Fruit fly (Drosophila melanogaster) whole organism, embryonic: ENCODE data around the gene CG14118.

Source experiments
- CG10274 ChIP-seq: fragments of 200-800 bp; sonication (Bioruptor generic); optimal IDR thresholded peaks from 3 replicates; lab custom pipeline; 2017; ENCODE audit warnings: missing biosample characterization, mild to moderate bottlenecking, missing genetic modification characterization
- CG10565 ChIP-seq: fragments of 200-800 bp; sonication (Bioruptor generic); optimal IDR thresholded peaks from 3 replicates; lab custom pipeline; 2016; ENCODE audit warnings: missing biosample characterization, mild to moderate bottlenecking, missing genetic modification characterization
- CG10654 ChIP-seq: fragments of 200-800 bp; sonication (Bioruptor generic); optimal IDR thresholded peaks from 2 replicates; lab custom pipeline; 2016; ENCODE audit warnings: missing biosample characterization, missing genetic modification characterization
- CG11456 ChIP-seq: fragments of 200-800 bp; sonication (Bioruptor generic); IDR thresholded peaks from 3 replicates; pipeline ENCODE4 v1.3.6; 2022; ENCODE audit warnings: missing biosample characterization, missing genetic modification characterization
- CG12942 ChIP-seq: fragments of 200-800 bp; sonication (Bioruptor generic); optimal IDR thresholded peaks from 3 replicates; lab custom pipeline; 2016; ENCODE audit warnings: missing biosample characterization, missing genetic modification characterization
- CG1529 ChIP-seq: fragments of 200-800 bp; sonication (Bioruptor generic); optimal IDR thresholded peaks from 3 replicates; lab custom pipeline; 2018; ENCODE audit warnings: missing biosample characterization, missing genetic modification characterization
- CG17829 ChIP-seq: fragments of 200-800 bp; optimal IDR thresholded peaks from 2 replicates; lab custom pipeline; 2019; ENCODE audit warnings: missing biosample characterization, mild to moderate bottlenecking, missing genetic modification characterization, moderate library complexity
- CG1832 ChIP-seq: fragments of 200-800 bp; sonication (Bioruptor generic); optimal IDR thresholded peaks from 2 replicates; lab custom pipeline; 2017; ENCODE audit warnings: missing biosample characterization, mild to moderate bottlenecking, missing genetic modification characterization, inconsistent platforms
- CG2116 ChIP-seq: fragments of 200-800 bp; sonication (Bioruptor generic); optimal IDR thresholded peaks from 3 replicates; lab custom pipeline; 2018; ENCODE audit warnings: missing biosample characterization, mild to moderate bottlenecking, missing genetic modification characterization
- CG30431 ChIP-seq: fragments of 200-800 bp; sonication (Bioruptor generic); optimal IDR thresholded peaks from 2 replicates; lab custom pipeline; 2017; ENCODE audit warnings: missing biosample characterization, missing genetic modification characterization
- CG32532 ChIP-seq: fragments of 200-800 bp; sonication (Bioruptor generic); IDR thresholded peaks from 2 replicates; pipeline ENCODE4 v1.3.6; 2022; ENCODE audit warnings: missing biosample characterization, missing genetic modification characterization
- CG4424 ChIP-seq: fragments of 200-800 bp; sonication (Bioruptor generic); optimal IDR thresholded peaks from 3 replicates; lab custom pipeline; 2016; ENCODE audit warnings: missing biosample characterization, missing genetic modification characterization
- CG4707 ChIP-seq: fragments of 200-800 bp; sonication (Bioruptor generic); optimal IDR thresholded peaks from 2 replicates; lab custom pipeline; 2018; ENCODE audit warnings: missing biosample characterization, mild to moderate bottlenecking, missing genetic modification characterization, moderate library complexity
- CG5180 ChIP-seq: fragments of 200-800 bp; sonication (Bioruptor generic); optimal IDR thresholded peaks from 3 replicates; lab custom pipeline; 2017; ENCODE audit warnings: missing biosample characterization, missing genetic modification characterization, mild to moderate bottlenecking, moderate library complexity, missing genetic modification reagents
- CG6175 ChIP-seq: fragments of 200-800 bp; sonication (Bioruptor generic); IDR thresholded peaks from 3 replicates; pipeline ENCODE4 v1.3.6; 2022; ENCODE audit warnings: missing biosample characterization, missing genetic modification characterization
- CG6683 ChIP-seq: fragments of 200-800 bp; sonication (Bioruptor generic); optimal IDR thresholded peaks from 2 replicates; lab custom pipeline; 2017; ENCODE audit warnings: missing biosample characterization, mild to moderate bottlenecking, missing genetic modification characterization, missing genetic modification reagents
- CG6765 ChIP-seq: fragments of 200-800 bp; sonication (Bioruptor generic); optimal IDR thresholded peaks from 3 replicates; lab custom pipeline; 2017; ENCODE audit warnings: missing biosample characterization, mild to moderate bottlenecking, missing genetic modification characterization
- CG7745 ChIP-seq: fragments of 200-800 bp; sonication (Bioruptor generic); optimal IDR thresholded peaks from 2 replicates; lab custom pipeline; 2018; ENCODE audit warnings: missing biosample characterization, mild to moderate bottlenecking, missing genetic modification characterization, moderate library complexity
- CG8089 ChIP-seq: fragments of 200-800 bp; sonication (Bioruptor generic); optimal IDR thresholded peaks from 3 replicates; lab custom pipeline; 2016; ENCODE audit warnings: missing biosample characterization, missing genetic modification characterization
- CG9932 ChIP-seq: fragments of 200-800 bp; sonication (Bioruptor generic); IDR thresholded peaks from 2 replicates; pipeline ENCODE4 v1.3.6; 2022; ENCODE audit warnings: missing biosample characterization, missing genetic modification characterization
- CkIIα-i1 ChIP-seq: fragments of 200-800 bp; sonication (Bioruptor generic); IDR thresholded peaks from 2 replicates; pipeline ENCODE4 v1.3.6; 2022; ENCODE audit warnings: missing biosample characterization, missing genetic modification characterization
- Drgx ChIP-seq: fragments of 200-800 bp; sonication (Bioruptor generic); IDR thresholded peaks from 2 replicates; pipeline ENCODE4 v1.3.6; 2022; ENCODE audit warnings: missing biosample characterization, missing genetic modification characterization
- HHEX ChIP-seq: fragments of 200-800 bp; sonication (Bioruptor generic); optimal IDR thresholded peaks from 3 replicates; lab custom pipeline; 2017; ENCODE audit warnings: missing biosample characterization, mild to moderate bottlenecking, missing genetic modification characterization, missing genetic modification reagents
- HmgZ ChIP-seq: fragments of 200-800 bp; sonication (Bioruptor generic); optimal IDR thresholded peaks from 2 replicates; lab custom pipeline; 2018; ENCODE audit warnings: missing biosample characterization, mild to moderate bottlenecking, missing genetic modification characterization
- Mes4 ChIP-seq: fragments of 200-800 bp; sonication (Bioruptor generic); optimal IDR thresholded peaks from 2 replicates; lab custom pipeline; 2016; ENCODE audit warnings: missing biosample characterization, missing genetic modification characterization
- Opbp ChIP-seq: fragments of 200-800 bp; sonication (Bioruptor generic); IDR thresholded peaks from 3 replicates; pipeline ENCODE4 v1.3.6; 2022; ENCODE audit warnings: missing biosample characterization, missing genetic modification characterization; ENCODE audit not compliant: partially characterized antibody
- Poxn ChIP-seq: fragments of 200-800 bp; sonication (Bioruptor generic); IDR thresholded peaks from 2 replicates; pipeline ENCODE4 v1.3.6; 2022; ENCODE audit warnings: missing biosample characterization, missing genetic modification characterization
- Rfx ChIP-seq: fragments of 200-800 bp; sonication (Bioruptor generic); IDR thresholded peaks from 2 replicates; pipeline ENCODE4 v1.3.6; 2022; ENCODE audit warnings: missing biosample characterization, missing genetic modification characterization
- TFAM ChIP-seq: fragments of 200-800 bp; sonication (Bioruptor generic); optimal IDR thresholded peaks from 2 replicates; lab custom pipeline; 2017; ENCODE audit warnings: missing biosample characterization, missing genetic modification characterization, inconsistent platforms
- amos ChIP-seq: fragments of 200-800 bp; sonication (Bioruptor generic); IDR thresholded peaks from 2 replicates; pipeline ENCODE4 v1.3.6; 2022; ENCODE audit warnings: missing biosample characterization, missing genetic modification characterization; ENCODE audit not compliant: partially characterized antibody
- ash1 ChIP-seq: fragments of 200-800 bp; sonication (Bioruptor generic); optimal IDR thresholded peaks from 2 replicates; lab custom pipeline; 2018; ENCODE audit warnings: missing biosample characterization, mild to moderate bottlenecking, missing genetic modification characterization
- cas ChIP-seq: fragments of 200-800 bp; sonication (Bioruptor generic); IDR thresholded peaks from 2 replicates; pipeline ENCODE4 v1.3.6; 2022; ENCODE audit warnings: missing biosample characterization, missing genetic modification characterization
- chn ChIP-seq: fragments of 200-800 bp; sonication (Bioruptor generic); optimal IDR thresholded peaks from 2 replicates; lab custom pipeline; 2016; ENCODE audit warnings: missing biosample characterization, missing genetic modification characterization
- crp ChIP-seq, 2 experiments: fragments of 200-800 bp; sonication (Bioruptor generic); optimal IDR thresholded peaks; 2 replicates in 1 of 2; 3 replicates in 1 of 2; lab custom pipeline; 2017; ENCODE audit warnings: missing biosample characterization in 2 of 2, missing genetic modification characterization in 2 of 2, mild to moderate bottlenecking in 1 of 2, moderate library complexity in 1 of 2
- da ChIP-seq: fragments of 200-800 bp; sonication (Bioruptor generic); optimal IDR thresholded peaks from 2 replicates; lab custom pipeline; 2016; ENCODE audit warnings: missing biosample characterization, missing genetic modification characterization
- dmrt11E ChIP-seq: fragments of 200-800 bp; sonication (Bioruptor generic); optimal IDR thresholded peaks from 3 replicates; lab custom pipeline; 2018; ENCODE audit warnings: missing biosample characterization, mild to moderate bottlenecking, missing genetic modification characterization, moderate library complexity
- exex ChIP-seq: fragments of 200-800 bp; sonication (Bioruptor generic); optimal IDR thresholded peaks from 4 replicates; lab custom pipeline; 2018; ENCODE audit warnings: missing biosample characterization, mild to moderate bottlenecking, missing genetic modification characterization, moderate library complexity
- inv ChIP-seq: fragments of 200-800 bp; sonication (Bioruptor generic); IDR thresholded peaks from 2 replicates; pipeline ENCODE4 v1.3.6; 2022; ENCODE audit warnings: missing biosample characterization, missing genetic modification characterization; ENCODE audit not compliant: partially characterized antibody
- jumu ChIP-seq: fragments of 200-800 bp; sonication (Bioruptor generic); optimal IDR thresholded peaks from 3 replicates; lab custom pipeline; 2016; ENCODE audit warnings: missing biosample characterization, missing genetic modification characterization
- mam ChIP-seq: fragments of 200-800 bp; sonication (Bioruptor generic); optimal IDR thresholded peaks from 3 replicates; lab custom pipeline; 2016; ENCODE audit warnings: missing biosample characterization, missing genetic modification characterization
- odd ChIP-seq: fragments of 200-800 bp; sonication (Bioruptor generic); optimal IDR thresholded peaks from 2 replicates; lab custom pipeline; 2017; ENCODE audit warnings: missing biosample characterization, mild to moderate bottlenecking, missing genetic modification characterization
- pan ChIP-seq, 4 experiments: fragments of >200 bp in 3 of 4; fragments of 200-800 bp in 1 of 4; sonication (Bioruptor generic) in 1 of 4; optimal IDR thresholded peaks in 3 of 4; IDR thresholded peaks in 1 of 4; 2 replicates each; pipeline versions ENCODE4 v1.3.6 to Lab custom; 2017 to 2022; ENCODE audit warnings: missing biosample characterization in 2 of 4, missing genetic modification characterization in 2 of 4, mixed read lengths in 1 of 4
- pita ChIP-seq: fragments of 200-800 bp; sonication (Bioruptor generic); optimal IDR thresholded peaks from 2 replicates; lab custom pipeline; 2017; ENCODE audit warnings: missing biosample characterization, mild to moderate bottlenecking, missing genetic modification characterization
- psq ChIP-seq: fragments of 200-800 bp; sonication (Bioruptor generic); optimal IDR thresholded peaks from 2 replicates; lab custom pipeline; 2017; ENCODE audit warnings: missing biosample characterization, missing genetic modification characterization
- ro ChIP-seq: fragments of 200-800 bp; sonication (Bioruptor generic); IDR thresholded peaks from 2 replicates; pipeline ENCODE4 v1.3.6; 2022; ENCODE audit warnings: missing biosample characterization, missing genetic modification characterization
- sima ChIP-seq: fragments of 200-800 bp; sonication (Bioruptor generic); optimal IDR thresholded peaks from 2 replicates; lab custom pipeline; 2016; ENCODE audit warnings: missing biosample characterization, missing genetic modification characterization
- sqz ChIP-seq: fragments of 200-800 bp; sonication (Bioruptor generic); optimal IDR thresholded peaks from 3 replicates; lab custom pipeline; 2018; ENCODE audit warnings: missing biosample characterization, mild to moderate bottlenecking, missing genetic modification characterization
- tup ChIP-seq: fragments of 200-800 bp; sonication (Bioruptor generic); optimal IDR thresholded peaks from 2 replicates; lab custom pipeline; 2016; ENCODE audit warnings: missing biosample characterization, mild to moderate bottlenecking, missing genetic modification characterization, moderate library complexity
- tx ChIP-seq: fragments of 200-800 bp; sonication (Bioruptor generic); optimal IDR thresholded peaks from 2 replicates; lab custom pipeline; 2016; ENCODE audit warnings: missing biosample characterization, missing genetic modification characterization
- vfl ChIP-seq: fragments of 200-800 bp; sonication (Bioruptor generic); optimal IDR thresholded peaks from 2 replicates; lab custom pipeline; 2016; ENCODE audit warnings: missing biosample characterization, missing genetic modification characterization
- z ChIP-seq: fragments of 200-800 bp; sonication (Bioruptor generic); IDR thresholded peaks from 3 replicates; pipeline ENCODE4 v1.3.6; 2022; ENCODE audit warnings: missing biosample characterization, missing genetic modification characterization

The CG14118 gene

DNA sequence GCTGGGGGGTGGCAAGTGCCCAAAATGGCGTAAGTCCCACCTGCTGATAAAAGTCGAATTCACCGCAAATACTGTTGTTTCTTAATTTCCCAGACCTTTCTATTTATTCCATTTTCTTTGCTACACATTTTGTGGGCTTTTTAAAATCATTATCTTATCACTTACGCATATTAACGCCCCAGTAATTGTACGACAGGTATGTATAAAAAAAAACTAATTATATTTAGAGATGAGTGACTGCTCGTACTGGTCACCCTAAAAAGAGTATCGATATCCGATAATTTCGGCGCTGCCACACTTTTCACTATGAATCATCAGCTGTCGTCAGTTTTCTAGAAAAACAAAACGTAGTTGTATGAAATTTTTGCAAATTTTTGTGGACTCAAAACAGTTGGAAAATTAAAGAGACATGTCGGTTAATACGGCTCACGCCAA lies 42.6 kb upstream of the CG14118 start, which contains the start of the genes CG10948 and Wbp2 (continued):
- TF ChIP-seq chn (GFP tag; lab: Kevin White, UChicago) (peak; percentile 59), CG17829 (peak; percentile 41), CG6765 (GFP tag; lab: Kevin White, UChicago) (no peak), TFAM (no peak), CkIIα-i1 (GFP tag; lab: Robert Waterston, UW) (no peak), inv (GFP tag; lab: Robert Waterston, UW) (peak; percentile 50; the same call in 1 of the 2 replicates), da (GFP tag; lab: Kevin White, UChicago) (no peak), jumu (no peak), CG8089 (no peak), CG4707 (GFP tag; lab: Kevin White, UChicago) (no peak), CG30431 (GFP tag; lab: Kevin White, UChicago) (no peak), Mes4 (no peak), CG4424 (no peak), sima (GFP tag; lab: Kevin White, UChicago) (no peak), CG1529 (GFP tag; lab: Kevin White, UChicago) (no peak), CG5180 (GFP tag; lab: Kevin White, UChicago) (no peak), odd (GFP tag; lab: Kevin White, UChicago) (peak; percentile 15), CG10565 (GFP tag; lab: Kevin White, UChicago) (no peak), CG2116 (GFP tag; lab: Kevin White, UChicago) (peak; percentile 77), amos (peak; percentile 60; the same call in 1 of the 2 replicates), CG1832 (GFP tag; lab: Kevin White, UChicago) (no peak), CG7745 (tag; lab: Kevin White, UChicago) (no peak), HmgZ (tag; lab: Kevin White, UChicago) (peak; percentile 9), Poxn (GFP tag; lab: Robert Waterston, UW) (no peak), tx (GFP tag; lab: Kevin White, UChicago) (no peak), z (GFP tag; lab: Robert Waterston, UW) (no peak), ro (GFP tag; lab: Robert Waterston, UW) (no peak), CG6683 (GFP tag; lab: Kevin White, UChicago) (no peak), pita (GFP tag; lab: Kevin White, UChicago) (no peak), HHEX (GFP tag; lab: Kevin White, UChicago) (no peak), vfl (GFP tag; lab: Kevin White, UChicago) (no peak), cas (no peak), pan (optimal IDR thresholded peaks at IDR 0.05; lab: Kevin White, UChicago) (no peak), pan (GFP tag; optimal IDR thresholded peaks at IDR 0.05 in 1 of 2, IDR thresholded peaks at IDR 0.05 in 1 of 2) (no peak), CG6175 (GFP tag; lab: Robert Waterston, UW) (no peak), mam (GFP tag; lab: Kevin White, UChicago) (peak; percentile 2), Rfx (GFP tag; lab: Robert Waterston, UW) (no peak), tup (no peak), sqz (GFP tag; lab: Kevin White, UChicago) (peak; percentile 99), Drgx (GFP tag; lab: Robert Waterston, UW) (no peak), CG10654 (no peak), dmrt11E (tag; lab: Kevin White, UChicago) (no peak), Opbp (peak; percentile 76), CG32532 (no peak), ash1 (GFP tag; lab: Kevin White, UChicago) (no peak), psq (peak; percentile 54), CG10274 (GFP tag; lab: Kevin White, UChicago) (no peak), exex (peak; percentile 95), CG12942 (GFP tag; lab: Kevin White, UChicago) (no peak), crp (GFP tag; optimal IDR thresholded peaks at IDR 0.05; lab: Kevin White, UChicago) (peak; percentile 34 to 90), CG9932 (GFP tag; lab: Robert Waterston, UW) (no peak), CG11456 (GFP tag; lab: Robert Waterston, UW) (no peak)
